Worm (Caenorhabditis elegans): ENCODE data around the gene F25E5.16.

- TF ChIP-seq cnd-1 (tag; optimal IDR thresholded peaks at IDR 0.05), result no peak
- no peak for TF ChIP-seq lin-13 (tag; optimal IDR thresholded peaks at IDR 0.05)
- no peak for TF ChIP-seq unc-62 (GFP tag; optimal IDR thresholded peaks at IDR 0.05)
- no peak for TF ChIP-seq mls-2 (tag; optimal IDR thresholded peaks at IDR 0.05)
- no peak for TF ChIP-seq nhr-12 (tag; optimal IDR thresholded peaks at IDR 0.05)
- TF ChIP-seq sptf-1 (tag; optimal IDR thresholded peaks at IDR 0.05), result no peak
- TF ChIP-seq sem-2 (GFP tag; optimal IDR thresholded peaks at IDR 0.05), result no peak
- no peak for TF ChIP-seq mab-5 (tag; optimal IDR thresholded peaks at IDR 0.05)
- TF ChIP-seq elt-1 (tag; optimal IDR thresholded peaks at IDR 0.05; ENCODE audit: borderline replicate concordance, insufficient read depth), result no peak
- no peak for TF ChIP-seq snpc-4 (tag; optimal IDR thresholded peaks at IDR 0.05)
- TF ChIP-seq nhr-28 (tag; optimal IDR thresholded peaks at IDR 0.05), result no peak
- TF ChIP-seq hlh-1 (tag; optimal IDR thresholded peaks at IDR 0.05), result no peak
- TF ChIP-seq elt-3 (tag; optimal IDR thresholded peaks at IDR 0.05), result no peak
- TF ChIP-seq nhr-237 (tag; optimal IDR thresholded peaks at IDR 0.05), result no peak
Measured at ce11 chrV:7409599-7409998, 28.5 kb upstream of the F25E5.16 start, which contains the start of gene R13D7.2.
